Fruit fly (Drosophila melanogaster) whole organism, embryonic: ENCODE data around the gene crq.

Source experiments
- ATbp ChIP-seq: fragments of 200-800 bp; sonication (Bioruptor generic); optimal IDR thresholded peaks from 2 replicates; lab custom pipeline; 2017; ENCODE audit warnings: missing biosample characterization, mild to moderate bottlenecking, missing genetic modification characterization, missing genetic modification reagents
- Aef1 ChIP-seq: fragments of 200-800 bp; sonication (Bioruptor generic); IDR thresholded peaks from 3 replicates; pipeline ENCODE4 v1.3.6; 2022; ENCODE audit warnings: missing biosample characterization, missing genetic modification characterization
- Atf-2 ChIP-seq: fragments of 200-800 bp; sonication (Bioruptor generic); optimal IDR thresholded peaks from 2 replicates; lab custom pipeline; 2016; ENCODE audit warnings: missing biosample characterization, missing genetic modification characterization
- B-H2 ChIP-seq: fragments of 200-800 bp; sonication (Bioruptor generic); optimal IDR thresholded peaks from 2 replicates; lab custom pipeline; 2018; ENCODE audit warnings: missing biosample characterization, mild to moderate bottlenecking, missing genetic modification characterization
- CG11085 ChIP-seq: fragments of 200-800 bp; sonication (Bioruptor generic); IDR thresholded peaks from 2 replicates; pipeline ENCODE4 v1.3.6; 2022; ENCODE audit warnings: missing biosample characterization, missing genetic modification characterization
- CG12299 ChIP-seq: fragments of 200-800 bp; sonication (Bioruptor generic); optimal IDR thresholded peaks from 2 replicates; lab custom pipeline; 2018; ENCODE audit warnings: missing biosample characterization, mild to moderate bottlenecking, missing genetic modification characterization
- CG14965 ChIP-seq: fragments of 200-800 bp; sonication (Bioruptor generic); optimal IDR thresholded peaks from 2 replicates; lab custom pipeline; 2016; ENCODE audit warnings: missing biosample characterization, missing genetic modification characterization, borderline replicate concordance
- CG15269 ChIP-seq: fragments of 200-800 bp; sonication (Bioruptor generic); optimal IDR thresholded peaks from 2 replicates; lab custom pipeline; 2018; ENCODE audit warnings: missing biosample characterization, mild to moderate bottlenecking, missing genetic modification characterization, moderate library complexity
- CG15479 ChIP-seq: fragments of 200-800 bp; sonication (Bioruptor generic); optimal IDR thresholded peaks from 3 replicates; lab custom pipeline; 2019; ENCODE audit warnings: missing biosample characterization, mild to moderate bottlenecking, missing genetic modification characterization, moderate library complexity
- CG15696 ChIP-seq: fragments of 200-800 bp; sonication (Bioruptor generic); optimal IDR thresholded peaks from 2 replicates; lab custom pipeline; 2019; ENCODE audit warnings: missing biosample characterization, mild to moderate bottlenecking, missing genetic modification characterization, moderate library complexity
- CG17361 ChIP-seq: fragments of 200-800 bp; sonication (Bioruptor generic); IDR thresholded peaks from 3 replicates; pipeline ENCODE4 v1.3.6; 2022; ENCODE audit warnings: missing biosample characterization, missing genetic modification characterization
- CG2678 ChIP-seq: fragments of 200-800 bp; sonication (Bioruptor generic); optimal IDR thresholded peaks from 3 replicates; lab custom pipeline; 2019; ENCODE audit warnings: missing biosample characterization, mild to moderate bottlenecking, missing genetic modification characterization, moderate library complexity
- CG3065 ChIP-seq: fragments of 200-800 bp; sonication (Bioruptor generic); optimal IDR thresholded peaks from 2 replicates; lab custom pipeline; 2016; ENCODE audit warnings: missing biosample characterization, missing genetic modification characterization
- CG31441 ChIP-seq: fragments of 200-800 bp; sonication (Bioruptor generic); IDR thresholded peaks from 2 replicates; pipeline ENCODE4 v1.3.6; 2022; ENCODE audit warnings: missing biosample characterization, missing genetic modification characterization
- CG3163 ChIP-seq: fragments of 200-800 bp; sonication (Bioruptor generic); optimal IDR thresholded peaks from 3 replicates; lab custom pipeline; 2016; ENCODE audit warnings: missing biosample characterization, missing genetic modification characterization
- CG32767 ChIP-seq: fragments of 200-800 bp; sonication (Bioruptor generic); IDR thresholded peaks from 2 replicates; pipeline ENCODE4 v1.3.6; 2022; ENCODE audit warnings: missing biosample characterization, missing genetic modification characterization
- CG3281 ChIP-seq: fragments of 200-800 bp; sonication (Bioruptor generic); optimal IDR thresholded peaks from 3 replicates; lab custom pipeline; 2017; ENCODE audit warnings: missing biosample characterization, mild to moderate bottlenecking, missing genetic modification characterization
- CG34376 ChIP-seq: fragments of 200-800 bp; sonication (Bioruptor generic); optimal IDR thresholded peaks from 2 replicates; lab custom pipeline; 2018; ENCODE audit warnings: missing biosample characterization, mild to moderate bottlenecking, missing genetic modification characterization
- CG4282 ChIP-seq: fragments of 200-800 bp; sonication (Bioruptor generic); optimal IDR thresholded peaks from 2 replicates; lab custom pipeline; 2016; ENCODE audit warnings: missing biosample characterization, missing genetic modification characterization
- CG4730 ChIP-seq: fragments of 200-800 bp; sonication (Bioruptor generic); IDR thresholded peaks from 2 replicates; pipeline ENCODE4 v1.3.6; 2022; ENCODE audit warnings: missing biosample characterization, missing genetic modification characterization
- CG6175 ChIP-seq: fragments of 200-800 bp; sonication (Bioruptor generic); IDR thresholded peaks from 3 replicates; pipeline ENCODE4 v1.3.6; 2022; ENCODE audit warnings: missing biosample characterization, missing genetic modification characterization
- CG7357 ChIP-seq: fragments of 200-800 bp; sonication (Bioruptor generic); IDR thresholded peaks from 3 replicates; pipeline ENCODE4 v1.3.6; 2022; ENCODE audit warnings: missing biosample characterization, missing genetic modification characterization
- Dad ChIP-seq: fragments of 200-800 bp; sonication (Bioruptor generic); optimal IDR thresholded peaks from 3 replicates; lab custom pipeline; 2016; ENCODE audit warnings: missing biosample characterization, missing genetic modification characterization
- Drgx ChIP-seq: fragments of 200-800 bp; sonication (Bioruptor generic); IDR thresholded peaks from 2 replicates; pipeline ENCODE4 v1.3.6; 2022; ENCODE audit warnings: missing biosample characterization, missing genetic modification characterization
- HLH3B ChIP-seq: fragments of 200-800 bp; sonication (Bioruptor generic); IDR thresholded peaks from 2 replicates; pipeline ENCODE4 v1.3.6; 2022; ENCODE audit warnings: missing biosample characterization, missing genetic modification characterization
- Mad ChIP-seq: fragments of 200-800 bp; sonication (Bioruptor generic); optimal IDR thresholded peaks from 2 replicates; lab custom pipeline; 2016; ENCODE audit warnings: missing biosample characterization, missing genetic modification characterization
- NFAT ChIP-seq: fragments of 200-800 bp; sonication (Bioruptor generic); IDR thresholded peaks from 2 replicates; pipeline ENCODE4 v1.3.6; 2022; ENCODE audit warnings: missing biosample characterization, missing genetic modification characterization
- Rfx ChIP-seq: fragments of 200-800 bp; sonication (Bioruptor generic); IDR thresholded peaks from 2 replicates; pipeline ENCODE4 v1.3.6; 2022; ENCODE audit warnings: missing biosample characterization, missing genetic modification characterization
- ap ChIP-seq: fragments of 200-800 bp; sonication (Bioruptor generic); IDR thresholded peaks from 2 replicates; pipeline ENCODE4 v1.3.6; 2022; ENCODE audit warnings: missing biosample characterization, missing genetic modification characterization
- bigmax ChIP-seq: fragments of 200-800 bp; sonication (Bioruptor generic); optimal IDR thresholded peaks from 2 replicates; lab custom pipeline; 2018; ENCODE audit warnings: missing biosample characterization, mild to moderate bottlenecking, missing genetic modification characterization
- bowl ChIP-seq: fragments of 200-800 bp; sonication (Bioruptor generic); IDR thresholded peaks from 2 replicates; pipeline ENCODE4 v1.3.6; 2022; ENCODE audit warnings: missing biosample characterization, missing genetic modification characterization
- br ChIP-seq: fragments of >200 bp; optimal IDR thresholded peaks from 2 replicates; lab custom pipeline; 2017
- bsh ChIP-seq, 2 experiments: fragments of 200-800 bp; sonication (Bioruptor generic); optimal IDR thresholded peaks; 2 replicates each; lab custom pipeline; 2017 to 2018; ENCODE audit warnings: mild to moderate bottlenecking in 2 of 2, missing biosample characterization in 2 of 2, missing genetic modification characterization in 2 of 2, moderate library complexity in 1 of 2
- cas ChIP-seq: fragments of 200-800 bp; sonication (Bioruptor generic); IDR thresholded peaks from 2 replicates; pipeline ENCODE4 v1.3.6; 2022; ENCODE audit warnings: missing biosample characterization, missing genetic modification characterization
- caup ChIP-seq: fragments of 200-800 bp; sonication (Bioruptor generic); optimal IDR thresholded peaks from 3 replicates; lab custom pipeline; 2017; ENCODE audit warnings: missing biosample characterization, mild to moderate bottlenecking, missing genetic modification characterization, moderate library complexity; ENCODE audit not compliant: severe bottlenecking
- chinmo ChIP-seq: fragments of 200-800 bp; sonication (Bioruptor generic); IDR thresholded peaks from 4 replicates; pipeline ENCODE4 v1.3.6; 2022; ENCODE audit warnings: missing biosample characterization, missing genetic modification characterization; ENCODE audit not compliant: partially characterized antibody
- cwo ChIP-seq: fragments of 200-800 bp; sonication (Bioruptor generic); optimal IDR thresholded peaks from 3 replicates; lab custom pipeline; 2017; ENCODE audit warnings: missing biosample characterization, missing genetic modification characterization, mild to moderate bottlenecking, moderate library complexity, missing genetic modification reagents
- disco-r ChIP-seq: fragments of 200-800 bp; sonication (Bioruptor generic); optimal IDR thresholded peaks from 2 replicates; lab custom pipeline; 2016; ENCODE audit warnings: missing biosample characterization, missing genetic modification characterization
- dpn ChIP-seq, 2 experiments: fragments of 200-800 bp; sonication (Bioruptor generic); optimal IDR thresholded peaks; 3 replicates each; lab custom pipeline; 2016; ENCODE audit warnings: missing biosample characterization in 2 of 2, missing genetic modification characterization in 2 of 2
- dysf ChIP-seq: fragments of 200-800 bp; sonication (Bioruptor generic); IDR thresholded peaks from 3 replicates; pipeline ENCODE4 v1.3.6; 2022; ENCODE audit warnings: missing biosample characterization, missing genetic modification characterization
- fu2 ChIP-seq: fragments of 200-800 bp; sonication (Bioruptor generic); optimal IDR thresholded peaks from 2 replicates; lab custom pipeline; 2016; ENCODE audit warnings: missing biosample characterization, missing genetic modification characterization
- gce ChIP-seq: fragments of 200-800 bp; sonication (Bioruptor generic); IDR thresholded peaks from 3 replicates; pipeline ENCODE4 v1.3.6; 2022; ENCODE audit warnings: missing biosample characterization, missing genetic modification characterization
- gcm ChIP-seq: fragments of 200-800 bp; sonication (Bioruptor generic); optimal IDR thresholded peaks from 2 replicates; lab custom pipeline; 2019; ENCODE audit warnings: missing biosample characterization, mild to moderate bottlenecking, missing genetic modification characterization, moderate library complexity
- h ChIP-seq: fragments of >200 bp; optimal IDR thresholded peaks from 2 replicates; lab custom pipeline; 2017
- ken ChIP-seq: fragments of 200-800 bp; sonication (Bioruptor generic); IDR thresholded peaks from 3 replicates; pipeline ENCODE4 v1.3.6; 2022; ENCODE audit warnings: missing biosample characterization, missing genetic modification characterization
- klu ChIP-seq: fragments of 200-800 bp; sonication (Bioruptor generic); IDR thresholded peaks from 2 replicates; pipeline ENCODE4 v1.3.6; 2022; ENCODE audit warnings: missing biosample characterization, missing genetic modification characterization
- mirr ChIP-seq: fragments of 200-800 bp; sonication (Bioruptor generic); optimal IDR thresholded peaks from 3 replicates; lab custom pipeline; 2018; ENCODE audit warnings: missing biosample characterization, mild to moderate bottlenecking, missing genetic modification characterization
- onecut ChIP-seq: fragments of 200-800 bp; sonication (Bioruptor generic); IDR thresholded peaks from 2 replicates; pipeline ENCODE4 v1.3.6; 2022; ENCODE audit warnings: missing biosample characterization, missing genetic modification characterization
- pum ChIP-seq: fragments of 200-800 bp; sonication (Bioruptor generic); optimal IDR thresholded peaks from 2 replicates; lab custom pipeline; 2016; ENCODE audit warnings: missing biosample characterization, missing genetic modification characterization
- seq ChIP-seq: fragments of 200-800 bp; sonication (Bioruptor generic); IDR thresholded peaks from 2 replicates; pipeline ENCODE4 v1.3.6; 2022; ENCODE audit warnings: missing biosample characterization, missing genetic modification characterization
- tin ChIP-seq: fragments of 200-800 bp; sonication (Bioruptor generic); optimal IDR thresholded peaks from 3 replicates; lab custom pipeline; 2016; ENCODE audit warnings: missing biosample characterization, missing genetic modification characterization
- vvl ChIP-seq: fragments of 200-800 bp; sonication (Bioruptor generic); IDR thresholded peaks from 2 replicates; pipeline ENCODE4 v1.3.6; 2022; ENCODE audit warnings: missing biosample characterization, missing genetic modification characterization

Gene crq

dm6 chr2L:478749-479482 lies 26.1 kb upstream of the crq start:
- TF ChIP-seq bsh (GFP tag; optimal IDR thresholded peaks at IDR 0.05; lab: Kevin White, UChicago) (peak; percentile 13 to 100), B-H2 (peak; percentile 56), Dad (GFP tag; lab: Kevin White, UChicago) (peak; percentile 42), CG12299 (no peak), CG15269 (tag; lab: Kevin White, UChicago) (peak; percentile 66), chinmo (no peak), onecut (no peak), CG3163 (peak; percentile 47), ap (GFP tag; lab: Robert Waterston, UW) (no peak), seq (GFP tag; lab: Robert Waterston, UW) (no peak), h (lab: Kevin White, UChicago) (no peak), pum (GFP tag; lab: Kevin White, UChicago) (no peak), cas (GFP tag; lab: Robert Waterston, UW) (no peak), bigmax (GFP tag; lab: Kevin White, UChicago) (no peak), gcm (GFP tag; lab: Kevin White, UChicago) (peak; percentile 40), bowl (GFP tag; lab: Robert Waterston, UW) (no peak), CG3281 (peak; percentile 5), caup (GFP tag; lab: Kevin White, UChicago) (peak; percentile 52), CG32767 (GFP tag; lab: Robert Waterston, UW) (no peak), CG15696 (no peak), ken (GFP tag; lab: Robert Waterston, UW) (no peak), NFAT (GFP tag; lab: Robert Waterston, UW) (no peak), vvl (GFP tag; lab: Robert Waterston, UW) (no peak), CG6175 (GFP tag; lab: Robert Waterston, UW) (no peak), CG2678 (tag; lab: Kevin White, UChicago) (peak; percentile 51), klu (GFP tag; lab: Robert Waterston, UW) (no peak), Drgx (GFP tag; lab: Robert Waterston, UW) (no peak), Aef1 (GFP tag; lab: Robert Waterston, UW) (no peak), CG31441 (GFP tag; lab: Robert Waterston, UW) (no peak), CG11085 (GFP tag; lab: Robert Waterston, UW) (no peak), ATbp (GFP tag; lab: Kevin White, UChicago) (peak; percentile 8), gce (no peak), Rfx (no peak), dpn (GFP tag; optimal IDR thresholded peaks at IDR 0.05; lab: Kevin White, UChicago) (peak in 1 of 2 experiments; percentile 11), CG34376 (GFP tag; lab: Kevin White, UChicago) (peak; percentile 62), fu2 (GFP tag; lab: Kevin White, UChicago) (no peak), Mad (GFP tag; lab: Kevin White, UChicago) (peak; percentile 1), disco-r (GFP tag; lab: Kevin White, UChicago) (no peak), CG15479 (peak; percentile 20), br (lab: Kevin White, UChicago) (no peak), cwo (GFP tag; lab: Kevin White, UChicago) (peak; percentile 98), CG7357 (GFP tag; lab: Robert Waterston, UW) (peak; percentile 65), CG4282 (no peak), mirr (GFP tag; lab: Kevin White, UChicago) (peak; percentile 94), CG3065 (no peak), Atf-2 (GFP tag; lab: Kevin White, UChicago) (no peak), CG14965 (no peak), CG17361 (GFP tag; lab: Robert Waterston, UW) (no peak), HLH3B (GFP tag; lab: Robert Waterston, UW) (no peak), CG4730 (GFP tag; lab: Robert Waterston, UW) (no peak), dysf (GFP tag; lab: Robert Waterston, UW) (no peak), tin (GFP tag; lab: Kevin White, UChicago) (peak; percentile 6)
